Worm (Caenorhabditis elegans): Measurements from ENCODE around the gene clec-167.

DNA sequence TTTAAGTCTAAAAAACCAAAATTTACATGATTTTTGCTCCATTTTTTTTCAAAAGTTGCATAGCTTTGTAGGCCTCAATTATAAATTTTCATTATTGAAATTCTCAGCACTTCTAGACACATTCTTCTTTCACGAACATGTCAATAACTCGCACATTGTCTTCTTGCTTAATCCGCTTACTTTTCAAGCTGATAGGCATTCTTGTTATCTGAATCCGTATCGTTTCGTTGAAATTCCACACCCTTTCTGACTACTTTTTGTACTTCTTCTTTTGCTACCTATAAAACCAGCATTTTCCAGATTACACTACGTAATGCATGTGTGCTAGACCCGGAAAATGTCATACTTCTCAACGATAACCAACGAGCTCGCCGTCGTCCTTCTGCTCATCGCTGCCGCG lies 39.2 kb downstream of the clec-167 start, which contains the start of gene W09G12.9:
- TF ChIP-seq tab-1 (GFP tag; IDR thresholded peaks at IDR 0.05), result no peak
- TF ChIP-seq ref-1 (GFP tag; conservative IDR thresholded peaks at IDR 0.05), result no peak
- TF ChIP-seq T22C8.4 (GFP tag; IDR thresholded peaks at IDR 0.05), result no peak
- no peak for TF ChIP-seq klf-2 (GFP tag; conservative IDR thresholded peaks at IDR 0.05)
- TF ChIP-seq med-1 (GFP tag; optimal IDR thresholded peaks at IDR 0.05; ENCODE audit: insufficient read depth), result no peak
- TF ChIP-seq ztf-29 (GFP tag; IDR thresholded peaks at IDR 0.05), result no peak
